Fruit fly (Drosophila melanogaster): ENCODE results near the gene Pgk.

- no peak for TF ChIP-seq Dll (optimal IDR thresholded peaks at IDR 0.05)
- no peak for TF ChIP-seq CG8478 (optimal IDR thresholded peaks at IDR 0.05)
- no peak for TF ChIP-seq psq (optimal IDR thresholded peaks at IDR 0.05)
- no peak for TF ChIP-seq pan (optimal IDR thresholded peaks at IDR 0.05)
- no peak for TF ChIP-seq usp (GFP tag; optimal IDR thresholded peaks at IDR 0.05)
- no peak for TF ChIP-seq EcR (GFP tag; optimal IDR thresholded peaks at IDR 0.05)
Measured at dm6 chr2L:2782790-2783189, 29.9 kb upstream of the Pgk start.

All from whole organism.